Worm (Caenorhabditis elegans) whole organism, L1 larva: Measurements from ENCODE around the gene B0416.11.
A peak's percentile ranks its signal among the peaks of the same experiment; 100 is the strongest.

Experiments
- C04F5.9 ChIP-seq: sonication (generic microtip); optimal IDR thresholded peaks from 2 replicates; lab custom pipeline; 2016; ENCODE audit warnings: missing genetic modification characterization, missing compliant biosample characterization
- Y116A8C.19 ChIP-seq: sonication (generic microtip); optimal IDR thresholded peaks from 2 replicates; lab custom pipeline; 2016; ENCODE audit warnings: missing compliant biosample characterization, missing genetic modification characterization, borderline replicate concordance
- aha-1 ChIP-seq: fragments of 150-350 bp; optimal IDR thresholded peaks from 2 replicates; lab custom pipeline; 2014; ENCODE audit warnings: missing biosample characterization, missing genetic modification characterization
- alr-1 ChIP-seq: fragments of 200-800 bp; sonication (Bioruptor generic); optimal IDR thresholded peaks from 2 replicates; lab custom pipeline; 2018; ENCODE audit warnings: borderline replicate concordance, mild to moderate bottlenecking, missing genetic modification characterization, missing compliant biosample characterization
- blmp-1 ChIP-seq: fragments of 150-350 bp; optimal IDR thresholded peaks from 2 replicates; lab custom pipeline; 2014; ENCODE audit warnings: missing biosample characterization, missing genetic modification characterization
- ceh-8 ChIP-seq: fragments of 200-800 bp; sonication (Bioruptor generic); optimal IDR thresholded peaks from 2 replicates; lab custom pipeline; 2018; ENCODE audit warnings: mild to moderate bottlenecking, missing genetic modification characterization, moderate library complexity, missing compliant biosample characterization
- ceh-88 ChIP-seq: fragments of 200-800 bp; sonication (Bioruptor generic); IDR thresholded peaks from 2 replicates; pipeline ENCODE4 v1.3.6; 2022; ENCODE audit warnings: missing genetic modification characterization, missing compliant biosample characterization
- ceh-90 ChIP-seq: sonication (generic microtip); optimal IDR thresholded peaks from 2 replicates; lab custom pipeline; 2016; ENCODE audit warnings: missing genetic modification characterization, missing compliant biosample characterization
- ces-1 ChIP-seq: fragments of 150-350 bp; optimal IDR thresholded peaks from 2 replicates; lab custom pipeline; 2014; ENCODE audit warnings: missing biosample characterization, missing genetic modification reagents, missing genetic modification characterization
- dpl-1 ChIP-seq, 3 experiments: fragments of 150-350 bp in 2 of 3; sonication (generic microtip) in 1 of 3; optimal IDR thresholded peaks; 2 replicates each; lab custom pipeline; 2014 to 2017; ENCODE audit warnings: missing biosample characterization in 3 of 3, missing genetic modification characterization in 3 of 3, missing genetic modification reagents in 3 of 3
- efl-1 ChIP-seq, 4 experiments: fragments of 150-350 bp; optimal IDR thresholded peaks in 3 of 4; peaks in 1 of 4; 1 replicate in 1 of 4; 2 replicates in 3 of 4; lab custom pipeline; 2014; ENCODE audit warnings: missing biosample characterization in 2 of 4, missing genetic modification characterization in 2 of 4, missing genetic modification reagents in 2 of 4
- efl-3 ChIP-seq: fragments of 200-800 bp; sonication (Bioruptor generic); optimal IDR thresholded peaks from 2 replicates; lab custom pipeline; 2018; ENCODE audit warnings: mild to moderate bottlenecking, missing genetic modification characterization, missing compliant biosample characterization
- egl-13 ChIP-seq: sonication (generic microtip); optimal IDR thresholded peaks from 2 replicates; lab custom pipeline; 2016; ENCODE audit warnings: missing genotype, missing genetic modification reagents, missing genetic modification characterization, missing compliant biosample characterization
- egl-27 ChIP-seq, 2 experiments: fragments of 150-350 bp in 1 of 2; sonication (generic microtip); optimal IDR thresholded peaks; 3 replicates each; lab custom pipeline; 2017 to 2018; ENCODE audit warnings: missing biosample characterization in 2 of 2, missing genetic modification characterization in 2 of 2, missing genetic modification reagents in 2 of 2
- elt-2 ChIP-seq: sonication (generic microtip); optimal IDR thresholded peaks from 2 replicates; lab custom pipeline; 2016; ENCODE audit warnings: missing genetic modification characterization, mild to moderate bottlenecking, inconsistent platforms, missing compliant biosample characterization, missing genetic modification reagents
- elt-3 ChIP-seq, 6 experiments: fragments of 150-350 bp in 1 of 6; sonication (generic microtip); optimal IDR thresholded peaks; 2 replicates each; lab custom pipeline; 2017 to 2018; ENCODE audit warnings: missing biosample characterization in 6 of 6, missing genetic modification characterization in 6 of 6, inconsistent platforms in 1 of 6
- ets-5 ChIP-seq: fragments of 200-800 bp; sonication (Bioruptor generic); IDR thresholded peaks from 2 replicates; pipeline ENCODE4 v1.3.6; 2022; ENCODE audit warnings: missing genetic modification characterization, missing compliant biosample characterization
- fkh-10 ChIP-seq: sonication (generic microtip); optimal IDR thresholded peaks from 2 replicates; lab custom pipeline; 2017; ENCODE audit warnings: missing biosample characterization, missing genetic modification reagents, missing genetic modification characterization
- grh-1 ChIP-seq: fragments of 200-800 bp; sonication (Bioruptor generic); IDR thresholded peaks from 2 replicates; pipeline ENCODE4 v1.3.6; 2022; ENCODE audit warnings: missing genetic modification reagents, missing genetic modification characterization, missing compliant biosample characterization
- hlh-17 ChIP-seq: fragments of 200-800 bp; sonication (Bioruptor generic); optimal IDR thresholded peaks from 2 replicates; lab custom pipeline; 2018; ENCODE audit warnings: missing genetic modification characterization, mild to moderate bottlenecking, missing compliant biosample characterization, moderate library complexity, borderline replicate concordance
- hlh-4 ChIP-seq: sonication (generic microtip); optimal IDR thresholded peaks from 2 replicates; lab custom pipeline; 2016; ENCODE audit warnings: mild to moderate bottlenecking, missing genetic modification characterization, missing compliant biosample characterization
- isw-1 ChIP-seq: fragments of 200-800 bp; sonication (Bioruptor generic); IDR thresholded peaks from 2 replicates; pipeline ENCODE4 v1.3.6; 2022; ENCODE audit warnings: missing genetic modification characterization, missing compliant biosample characterization
- jun-1 ChIP-seq: fragments of 150-350 bp; optimal IDR thresholded peaks from 2 replicates; lab custom pipeline; 2014; ENCODE audit warnings: missing biosample characterization, missing genetic modification reagents, missing genetic modification characterization
- lin-14 ChIP-seq: fragments of 200-800 bp; sonication (Bioruptor generic); optimal IDR thresholded peaks from 2 replicates; lab custom pipeline; 2018; ENCODE audit warnings: mild to moderate bottlenecking, missing genetic modification characterization, moderate library complexity, missing compliant biosample characterization
- lin-15B ChIP-seq: fragments of 150-350 bp; sonication (generic microtip); optimal IDR thresholded peaks from 3 replicates; lab custom pipeline; 2014; ENCODE audit warnings: missing biosample characterization, missing genetic modification characterization
- lin-35 ChIP-seq, 2 experiments: fragments of 150-350 bp; optimal IDR thresholded peaks; 2 replicates each; lab custom pipeline; 2014; ENCODE audit warnings: missing biosample characterization in 2 of 2, missing genetic modification characterization in 2 of 2, missing genetic modification reagents in 2 of 2
- lin-39 ChIP-seq: fragments of 150-350 bp; optimal IDR thresholded peaks from 2 replicates; lab custom pipeline; 2014; ENCODE audit warnings: missing biosample characterization, missing genetic modification reagents, missing genetic modification characterization
- lsy-2 ChIP-seq, 2 experiments: fragments of 150-350 bp; optimal IDR thresholded peaks; 2 replicates each; lab custom pipeline; 2014; ENCODE audit warnings: missing biosample characterization in 2 of 2, missing genetic modification characterization in 2 of 2
- mdl-1 ChIP-seq, 2 experiments: fragments of 150-350 bp; optimal IDR thresholded peaks; 2 replicates each; lab custom pipeline; 2014 to 2017; ENCODE audit warnings: missing biosample characterization in 2 of 2, missing genetic modification characterization in 2 of 2, inconsistent platforms in 1 of 2
- mef-2 ChIP-seq: fragments of 150-350 bp; optimal IDR thresholded peaks from 2 replicates; lab custom pipeline; 2014; ENCODE audit warnings: missing biosample characterization, missing genetic modification characterization
- mep-1 ChIP-seq: fragments of 150-350 bp; optimal IDR thresholded peaks from 2 replicates; lab custom pipeline; 2014; ENCODE audit warnings: missing biosample characterization, missing genetic modification characterization
- nhr-19 ChIP-seq: fragments of 200-800 bp; sonication (Bioruptor generic); conservative IDR thresholded peaks from 2 replicates; pipeline ENCODE4 v1.3.6; 2022; ENCODE audit warnings: missing genetic modification characterization, missing compliant biosample characterization
- nhr-20 ChIP-seq: sonication (generic microtip); optimal IDR thresholded peaks from 2 replicates; lab custom pipeline; 2016; ENCODE audit warnings: mild to moderate bottlenecking, missing genetic modification characterization, missing compliant biosample characterization
- nhr-71 ChIP-seq: sonication (generic microtip); optimal IDR thresholded peaks from 2 replicates; lab custom pipeline; 2016; ENCODE audit warnings: mild to moderate bottlenecking, missing genetic modification characterization, moderate library complexity, missing compliant biosample characterization
- nhr-76 ChIP-seq: sonication (generic microtip); optimal IDR thresholded peaks from 2 replicates; lab custom pipeline; 2017; ENCODE audit warnings: missing biosample characterization, missing genetic modification characterization
- nhr-90 ChIP-seq: sonication (generic microtip); optimal IDR thresholded peaks from 2 replicates; lab custom pipeline; 2016; ENCODE audit warnings: mild to moderate bottlenecking, missing genetic modification characterization, missing compliant biosample characterization; ENCODE audit not compliant: poor library complexity
- pag-3 ChIP-seq: sonication (generic microtip); optimal IDR thresholded peaks from 2 replicates; lab custom pipeline; 2017; ENCODE audit warnings: missing genetic modification characterization, mild to moderate bottlenecking, missing compliant biosample characterization, antibody characterized with exemption, borderline replicate concordance; ENCODE audit not compliant: insufficient read depth
- rnt-1 ChIP-seq: sonication (generic microtip); optimal IDR thresholded peaks from 2 replicates; lab custom pipeline; 2016; ENCODE audit warnings: mild to moderate bottlenecking, missing genetic modification characterization, moderate library complexity, missing compliant biosample characterization
- snu-23 ChIP-seq: sonication (generic microtip); optimal IDR thresholded peaks from 2 replicates; lab custom pipeline; 2016; ENCODE audit warnings: missing genetic modification characterization, missing compliant biosample characterization
- sup-37 ChIP-seq: fragments of 200-800 bp; sonication (Bioruptor generic); optimal IDR thresholded peaks from 2 replicates; lab custom pipeline; 2018; ENCODE audit warnings: mild to moderate bottlenecking, missing genetic modification characterization, missing compliant biosample characterization
- unc-130 ChIP-seq: fragments of 150-350 bp; optimal IDR thresholded peaks from 2 replicates; lab custom pipeline; 2017; ENCODE audit warnings: missing biosample characterization, missing genetic modification characterization, inconsistent platforms
- unc-30 ChIP-seq: sonication (generic microtip); optimal IDR thresholded peaks from 2 replicates; lab custom pipeline; 2017; ENCODE audit warnings: missing biosample characterization, missing genetic modification characterization
- unc-62 ChIP-seq: fragments of 150-350 bp; optimal IDR thresholded peaks from 2 replicates; lab custom pipeline; 2014; ENCODE audit warnings: missing biosample characterization, missing genetic modification reagents, missing genetic modification characterization
- unc-86 ChIP-seq: sonication (generic microtip); optimal IDR thresholded peaks from 2 replicates; lab custom pipeline; 2016; ENCODE audit warnings: missing genetic modification characterization, missing compliant biosample characterization

B0416.11 gene

DNA sequence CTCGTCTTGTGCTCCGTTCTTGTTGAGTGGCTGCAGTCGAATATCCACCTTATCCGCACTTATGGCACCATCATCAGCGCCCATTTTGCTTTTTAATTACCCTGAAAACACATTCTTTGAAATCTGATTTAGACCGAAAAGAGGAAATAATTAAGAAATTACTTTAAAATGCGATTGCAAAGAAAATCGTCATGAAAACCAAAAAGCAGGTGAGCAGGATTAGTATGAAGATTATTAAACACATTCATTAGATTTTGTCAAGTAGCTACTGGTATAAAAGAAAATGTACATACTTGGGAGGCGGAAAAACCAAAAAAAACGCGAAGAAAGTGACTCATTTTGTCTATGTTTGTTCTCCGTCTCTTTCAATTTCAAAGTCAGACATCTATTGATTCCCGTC, 12.2 kb downstream of the B0416.11 start, which contains the start of gene B0416.5:
B0416.5 (minus strand) TSS at position 101 of the 400 bp plus-strand sequence.
- TF ChIP-seq pag-3 (tag; lab: Kevin White, UChicago) (no peak), unc-30 (tag; lab: Kevin White, UChicago) (no peak), lin-15B (tag; lab: Kevin White, UChicago) (no peak)

ce11 chrX:9268373-9268772, 14.6 kb downstream of the B0416.11 start:
- no peak for TF ChIP-seq mdl-1 (tag; optimal IDR thresholded peaks at IDR 0.05; lab: Kevin White, UChicago)
- TF ChIP-seq ces-1 (GFP tag; lab: Kevin White, UChicago): no peak

ce11 chrX:9266512-9266911, 16.4 kb downstream of the B0416.11 start:
- TF ChIP-seq Y116A8C.19 (tag; lab: Kevin White, UChicago) (no peak), lin-14 (GFP tag; lab: Kevin White, UChicago) (peak; percentile 11)

ce11 chrX:9264636-9265035, 18.3 kb downstream of the B0416.11 start:
- no peak for TF ChIP-seq ceh-88 (GFP tag; lab: Robert Waterston, UW)
- no peak for TF ChIP-seq egl-13 (tag; lab: Kevin White, UChicago)
- TF ChIP-seq elt-3 (tag; optimal IDR thresholded peaks at IDR 0.05; lab: Kevin White, UChicago): no peak
- peak; percentile 71 for TF ChIP-seq lin-14 (GFP tag; lab: Kevin White, UChicago)
- TF ChIP-seq blmp-1 (tag; lab: Kevin White, UChicago): no peak
- no peak for TF ChIP-seq efl-3 (GFP tag; lab: Kevin White, UChicago)
- no peak for TF ChIP-seq nhr-76 (tag; lab: Kevin White, UChicago)
- TF ChIP-seq isw-1 (GFP tag; lab: Robert Waterston, UW): no peak
- TF ChIP-seq elt-2 (tag; lab: Kevin White, UChicago): peak; percentile 90
- no peak for TF ChIP-seq sup-37
- no peak for TF ChIP-seq fkh-10
- no peak for TF ChIP-seq ets-5 (GFP tag; lab: Robert Waterston, UW)
- TF ChIP-seq ceh-90 (tag; lab: Kevin White, UChicago): no peak
- peak; percentile 17 for TF ChIP-seq nhr-19 (GFP tag; lab: Robert Waterston, UW)
- no peak for TF ChIP-seq dpl-1 (GFP tag; optimal IDR thresholded peaks at IDR 0.05; lab: Kevin White, UChicago)
- no peak for TF ChIP-seq unc-86
- peak; percentile 39 for TF ChIP-seq unc-130
- TF ChIP-seq rnt-1 (tag; lab: Kevin White, UChicago): peak; percentile 52
- no peak for TF ChIP-seq unc-62
- no peak for TF ChIP-seq grh-1
- TF ChIP-seq mep-1 (tag; lab: Kevin White, UChicago): no peak
- no peak for TF ChIP-seq ceh-8 (GFP tag; lab: Kevin White, UChicago)
- no peak for TF ChIP-seq egl-27 (tag; optimal IDR thresholded peaks at IDR 0.05; lab: Kevin White, UChicago)
- peak; percentile 71 for TF ChIP-seq nhr-71 (tag; lab: Kevin White, UChicago)
- TF ChIP-seq aha-1: no peak
- TF ChIP-seq nhr-90: peak; percentile 26
- TF ChIP-seq mef-2 (tag; lab: Kevin White, UChicago): no peak
- TF ChIP-seq hlh-4 (tag; lab: Kevin White, UChicago): no peak
- peak in 1 of 2 experiments; percentile 57 for TF ChIP-seq lin-35 (GFP tag; optimal IDR thresholded peaks at IDR 0.05; lab: Kevin White, UChicago)
- TF ChIP-seq lsy-2 (tag; optimal IDR thresholded peaks at IDR 0.05; lab: Kevin White, UChicago): peak in 1 of 2 experiments; percentile 17
- TF ChIP-seq Y116A8C.19 (tag; lab: Kevin White, UChicago): no peak
- no peak for TF ChIP-seq hlh-17 (GFP tag; lab: Kevin White, UChicago)
- TF ChIP-seq unc-30 (tag; lab: Kevin White, UChicago): no peak
- no peak for TF ChIP-seq lin-39 (tag; lab: Kevin White, UChicago)
- peak; percentile 24 for TF ChIP-seq jun-1 (tag; lab: Kevin White, UChicago)
- peak; percentile 16 for TF ChIP-seq snu-23 (GFP tag; lab: Kevin White, UChicago)
- TF ChIP-seq C04F5.9 (tag; lab: Kevin White, UChicago): no peak
- TF ChIP-seq efl-1 (optimal IDR thresholded peaks at IDR 0.05; lab: Kevin White, UChicago): no peak
- no peak for TF ChIP-seq efl-1 (GFP tag; optimal IDR thresholded peaks at IDR 0.05 in 1 of 2; lab: Kevin White, UChicago)
- peak in 1 of 2 experiments; percentile 82 for TF ChIP-seq mdl-1 (tag; optimal IDR thresholded peaks at IDR 0.05; lab: Kevin White, UChicago)
- TF ChIP-seq nhr-20: peak; percentile 55
- TF ChIP-seq alr-1 (tag; lab: Kevin White, UChicago): no peak
